Worm (Caenorhabditis elegans): ENCODE results near the gene dhs-16.

The dhs-16 gene

DNA sequence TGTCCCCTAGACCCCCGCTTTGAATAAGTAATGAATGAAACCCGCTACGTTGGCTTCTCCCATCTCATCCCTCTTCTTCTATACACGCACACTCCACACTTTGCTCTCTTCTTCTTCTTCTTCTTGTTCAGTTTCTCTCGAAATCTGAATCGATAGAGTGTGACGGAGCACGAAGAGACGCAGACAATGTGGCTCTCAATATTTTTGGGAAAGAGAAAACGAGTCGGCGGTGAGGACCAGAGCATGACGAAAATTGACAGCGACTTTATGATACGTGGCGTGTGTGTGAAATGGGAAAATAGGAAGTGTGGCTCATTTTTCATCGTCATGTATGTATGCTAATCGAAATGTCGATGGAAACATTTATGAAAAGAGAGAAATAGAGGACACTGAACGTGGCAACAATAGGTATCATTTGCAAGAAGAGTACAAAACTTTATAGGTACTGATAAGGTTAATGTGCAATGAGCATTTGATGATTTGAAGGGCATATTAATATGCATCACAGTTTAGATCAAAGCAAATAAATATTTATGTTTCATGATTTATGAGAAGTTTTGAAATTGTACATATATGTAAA lies 8.0 kb downstream of the dhs-16 start:
- TF ChIP-seq flt-1 (GFP tag; IDR thresholded peaks at IDR 0.05): no peak
- TF ChIP-seq med-1 (GFP tag; optimal IDR thresholded peaks at IDR 0.05; ENCODE audit: insufficient read depth): no peak
- no peak for TF ChIP-seq ztf-29 (GFP tag; IDR thresholded peaks at IDR 0.05)
- peak; percentile 60 for TF ChIP-seq cog-1 (tag; optimal IDR thresholded peaks at IDR 0.05)
- no peak for TF ChIP-seq ref-1 (GFP tag; conservative IDR thresholded peaks at IDR 0.05)
- no peak for TF ChIP-seq T22C8.4 (GFP tag; IDR thresholded peaks at IDR 0.05)

DNA sequence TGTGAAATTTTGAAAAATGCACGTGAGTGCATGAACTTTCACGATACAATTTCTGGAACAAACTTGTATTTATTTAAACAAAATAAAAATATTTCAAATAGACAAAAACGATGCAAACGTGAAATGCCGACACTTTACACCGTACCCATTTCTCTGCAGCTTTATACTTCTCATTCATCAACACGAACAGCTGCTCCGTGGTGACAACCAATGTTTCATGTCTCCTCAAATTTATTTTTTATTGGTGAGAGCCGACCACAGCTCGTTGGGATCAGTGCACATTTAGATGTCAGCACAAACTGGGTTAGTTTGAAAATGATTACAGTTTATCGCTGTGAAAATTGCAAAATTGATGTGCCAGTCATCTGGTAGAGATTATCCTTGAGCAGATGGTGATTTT lies 12.1 kb downstream of the dhs-16 start:
- TF ChIP-seq cog-1 (tag; optimal IDR thresholded peaks at IDR 0.05) (no peak), med-1 (GFP tag; optimal IDR thresholded peaks at IDR 0.05; ENCODE audit: insufficient read depth) (no peak)

DNA sequence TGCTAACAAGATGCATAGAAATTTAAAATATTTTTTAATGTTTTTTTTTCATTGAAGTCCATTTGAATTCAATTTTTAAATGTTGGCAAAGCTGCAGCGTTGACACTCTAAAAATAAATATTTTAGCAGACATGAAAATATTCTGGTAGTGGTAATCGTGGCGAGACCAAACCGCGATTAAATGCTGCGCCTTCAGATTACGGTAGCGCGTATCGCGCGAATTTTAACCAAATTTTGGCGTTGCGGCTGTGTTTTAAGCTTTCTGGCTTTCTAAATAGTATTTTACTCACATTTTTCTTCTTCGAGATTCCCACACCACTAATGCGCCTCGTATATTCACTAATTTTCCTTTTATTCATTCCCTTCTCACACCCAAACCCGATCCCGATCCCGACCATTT lies 12.6 kb downstream of the dhs-16 start, which contains the start of gene cpg-4:
Gene cpg-4 (plus strand): TSS at position 303 of the 400 bp plus-strand sequence.
- TF ChIP-seq tab-1 (GFP tag; IDR thresholded peaks at IDR 0.05) (no peak), cog-1 (tag; optimal IDR thresholded peaks at IDR 0.05) (no peak), ztf-23 (GFP tag; IDR thresholded peaks at IDR 0.05) (no peak), med-1 (GFP tag; optimal IDR thresholded peaks at IDR 0.05; ENCODE audit: insufficient read depth) (no peak), T22C8.4 (GFP tag; IDR thresholded peaks at IDR 0.05) (no peak)

DNA sequence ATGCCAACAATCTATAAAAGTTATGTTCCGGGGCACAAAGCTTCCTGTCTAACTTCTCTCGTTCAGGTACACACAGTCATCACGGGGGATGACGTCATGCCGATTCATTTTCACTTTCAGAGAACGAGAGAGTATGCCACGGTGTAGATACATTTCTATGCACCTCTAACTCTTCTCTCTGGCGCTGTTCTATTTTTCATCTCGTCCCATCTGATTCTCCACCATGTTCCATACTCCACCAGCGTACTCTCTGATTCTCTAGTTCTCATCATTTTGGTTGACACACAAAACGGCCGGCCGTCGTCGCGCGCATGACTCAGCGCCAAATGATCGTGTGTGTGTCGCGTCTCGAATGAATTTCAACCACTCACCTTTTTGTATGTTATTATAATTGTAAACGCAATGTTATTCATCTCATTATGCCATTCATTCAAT lies 16.8 kb downstream of the dhs-16 start:
- TF ChIP-seq cog-1 (tag; optimal IDR thresholded peaks at IDR 0.05) (peak; percentile 88), ztf-23 (GFP tag; IDR thresholded peaks at IDR 0.05) (no peak)

DNA sequence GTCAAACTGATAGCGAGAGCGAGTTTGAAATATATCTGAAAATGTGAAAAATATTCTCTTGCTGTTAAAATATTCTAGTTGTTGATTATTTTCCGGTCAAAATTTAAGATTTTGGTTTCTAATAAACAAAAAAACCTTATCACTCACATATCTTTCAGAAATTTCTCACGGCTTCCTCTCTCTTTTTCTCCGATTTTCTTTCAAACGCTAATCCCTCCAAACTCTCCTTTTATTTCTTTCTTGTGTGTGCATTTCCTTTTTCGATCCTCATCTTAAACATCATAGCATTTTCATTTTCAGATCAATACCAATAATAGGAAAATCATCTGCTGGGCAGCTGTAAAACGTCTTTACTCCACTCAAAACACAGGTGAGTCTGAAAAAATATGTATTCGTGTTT lies 19.8 kb downstream of the dhs-16 start, which contains the start of gene fos-1:
Gene fos-1 (plus strand): TSS at position 301 of the 400 bp plus-strand sequence.
- no peak for TF ChIP-seq ztf-23 (GFP tag; IDR thresholded peaks at IDR 0.05)
- no peak for TF ChIP-seq ref-1 (GFP tag; conservative IDR thresholded peaks at IDR 0.05)
- no peak for TF ChIP-seq ztf-29 (GFP tag; IDR thresholded peaks at IDR 0.05)
- TF ChIP-seq T22C8.4 (GFP tag; IDR thresholded peaks at IDR 0.05): no peak
- no peak for TF ChIP-seq tab-1 (GFP tag; IDR thresholded peaks at IDR 0.05)
- TF ChIP-seq klf-2 (GFP tag; conservative IDR thresholded peaks at IDR 0.05): no peak
- no peak for TF ChIP-seq med-1 (GFP tag; optimal IDR thresholded peaks at IDR 0.05; ENCODE audit: insufficient read depth)
- TF ChIP-seq cog-1 (tag; optimal IDR thresholded peaks at IDR 0.05): no peak
- no peak for TF ChIP-seq flt-1 (GFP tag; IDR thresholded peaks at IDR 0.05)

DNA sequence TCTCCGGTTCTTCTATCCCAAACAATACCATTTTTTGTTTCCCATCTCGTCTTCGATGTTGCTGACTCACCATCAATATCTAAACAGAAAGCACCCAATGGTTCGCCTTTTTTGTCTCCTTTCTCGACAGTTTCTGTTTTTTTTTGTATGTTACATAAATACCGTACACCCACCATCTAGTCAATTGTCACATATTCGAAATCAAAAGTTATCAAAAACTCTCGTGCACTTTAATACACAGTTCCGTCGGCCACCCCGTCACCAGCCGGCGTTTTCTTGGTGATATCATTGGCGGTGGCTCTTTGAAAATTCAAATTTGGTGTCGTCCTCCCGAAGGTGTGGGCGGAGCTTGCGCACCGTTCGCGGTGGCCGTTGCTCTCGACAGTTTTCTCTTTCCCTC lies 24.4 kb downstream of the dhs-16 start:
- TF ChIP-seq klf-2 (GFP tag; conservative IDR thresholded peaks at IDR 0.05) (no peak), flt-1 (GFP tag; IDR thresholded peaks at IDR 0.05) (no peak), ztf-23 (GFP tag; IDR thresholded peaks at IDR 0.05) (no peak), med-1 (GFP tag; optimal IDR thresholded peaks at IDR 0.05; ENCODE audit: insufficient read depth) (no peak), ztf-29 (GFP tag; IDR thresholded peaks at IDR 0.05) (no peak), cog-1 (tag; optimal IDR thresholded peaks at IDR 0.05) (no peak), tab-1 (GFP tag; IDR thresholded peaks at IDR 0.05) (no peak), T22C8.4 (GFP tag; IDR thresholded peaks at IDR 0.05) (no peak)

DNA sequence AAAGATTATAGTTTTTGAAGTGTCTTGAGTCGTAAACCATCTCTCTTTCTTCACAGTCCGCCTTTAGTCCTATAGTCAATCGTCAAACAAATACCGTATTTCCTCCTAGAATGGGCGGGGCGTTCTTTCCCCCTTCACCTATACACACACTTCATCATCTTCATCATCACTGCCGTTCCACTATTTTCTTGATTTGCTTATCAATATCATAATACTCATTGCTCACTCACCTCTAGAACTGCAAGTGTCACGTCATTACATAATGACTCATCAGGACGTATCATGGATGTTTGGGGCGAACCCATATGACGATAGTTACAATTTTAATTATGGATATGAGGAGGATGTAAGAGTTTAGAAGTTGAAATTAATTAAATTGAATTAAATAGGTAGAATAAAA lies 27.1 kb downstream of the dhs-16 start:
- TF ChIP-seq ztf-29 (GFP tag; IDR thresholded peaks at IDR 0.05) (no peak), T22C8.4 (GFP tag; IDR thresholded peaks at IDR 0.05) (no peak), ztf-23 (GFP tag; IDR thresholded peaks at IDR 0.05) (no peak)

DNA sequence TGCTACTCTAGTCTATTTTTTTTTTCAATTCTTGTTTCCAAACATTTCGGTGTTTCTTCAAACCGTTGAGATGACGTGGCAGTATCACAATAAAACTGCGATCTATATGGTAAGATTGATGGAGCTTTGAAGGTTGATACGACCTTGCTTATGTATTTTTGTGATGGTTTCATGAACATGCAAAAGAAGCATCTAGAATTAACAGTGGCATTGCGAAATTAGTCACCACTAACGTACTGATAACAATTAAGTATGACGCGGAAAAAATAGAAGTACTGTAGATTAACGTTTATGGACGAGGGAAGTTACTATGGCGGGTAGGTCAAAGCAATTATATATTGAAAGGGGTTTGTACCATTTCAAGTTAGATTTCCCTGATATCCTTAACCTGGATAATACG lies 28.9 kb downstream of the dhs-16 start:
- TF ChIP-seq cog-1 (tag; optimal IDR thresholded peaks at IDR 0.05): no peak
- TF ChIP-seq klf-2 (GFP tag; conservative IDR thresholded peaks at IDR 0.05): no peak
- TF ChIP-seq flt-1 (GFP tag; IDR thresholded peaks at IDR 0.05): no peak
- TF ChIP-seq ztf-23 (GFP tag; IDR thresholded peaks at IDR 0.05): no peak
- TF ChIP-seq ztf-29 (GFP tag; IDR thresholded peaks at IDR 0.05): no peak
- no peak for TF ChIP-seq ref-1 (GFP tag; conservative IDR thresholded peaks at IDR 0.05)
- no peak for TF ChIP-seq tab-1 (GFP tag; IDR thresholded peaks at IDR 0.05)
- no peak for TF ChIP-seq med-1 (GFP tag; optimal IDR thresholded peaks at IDR 0.05; ENCODE audit: insufficient read depth)
- TF ChIP-seq T22C8.4 (GFP tag; IDR thresholded peaks at IDR 0.05): no peak

DNA sequence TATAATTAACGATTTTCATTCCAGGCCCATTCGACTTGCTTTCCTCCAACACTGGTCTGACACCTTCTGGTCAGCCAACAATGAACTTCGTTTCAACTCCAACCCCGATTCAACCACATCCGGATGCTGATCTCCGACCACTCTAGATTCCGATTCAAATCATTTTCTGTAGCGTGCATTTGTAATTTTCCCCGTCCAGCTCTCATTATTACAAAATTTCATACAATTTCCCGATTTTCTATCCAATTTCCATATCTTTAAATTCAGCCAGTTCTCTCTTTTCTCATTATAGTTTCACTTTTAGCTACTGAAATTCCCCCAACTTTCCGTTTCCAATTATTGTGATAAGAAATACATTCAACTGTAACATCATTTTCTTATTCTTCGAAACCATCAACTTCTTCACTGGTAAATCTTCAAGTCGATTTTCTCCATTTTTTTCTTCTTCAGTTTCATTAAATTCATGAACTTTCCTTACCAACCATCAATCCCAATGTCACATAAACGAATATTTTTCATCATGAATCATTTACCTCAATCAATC lies 32.1 kb downstream of the dhs-16 start:
- TF ChIP-seq ztf-23 (GFP tag; IDR thresholded peaks at IDR 0.05) (no peak), med-1 (GFP tag; optimal IDR thresholded peaks at IDR 0.05; ENCODE audit: insufficient read depth) (no peak), cog-1 (tag; optimal IDR thresholded peaks at IDR 0.05) (no peak), klf-2 (GFP tag; conservative IDR thresholded peaks at IDR 0.05) (no peak), tab-1 (GFP tag; IDR thresholded peaks at IDR 0.05) (no peak), ref-1 (GFP tag; conservative IDR thresholded peaks at IDR 0.05) (no peak), ztf-29 (GFP tag; IDR thresholded peaks at IDR 0.05) (no peak), T22C8.4 (GFP tag; IDR thresholded peaks at IDR 0.05) (no peak), flt-1 (GFP tag; IDR thresholded peaks at IDR 0.05) (no peak)

DNA sequence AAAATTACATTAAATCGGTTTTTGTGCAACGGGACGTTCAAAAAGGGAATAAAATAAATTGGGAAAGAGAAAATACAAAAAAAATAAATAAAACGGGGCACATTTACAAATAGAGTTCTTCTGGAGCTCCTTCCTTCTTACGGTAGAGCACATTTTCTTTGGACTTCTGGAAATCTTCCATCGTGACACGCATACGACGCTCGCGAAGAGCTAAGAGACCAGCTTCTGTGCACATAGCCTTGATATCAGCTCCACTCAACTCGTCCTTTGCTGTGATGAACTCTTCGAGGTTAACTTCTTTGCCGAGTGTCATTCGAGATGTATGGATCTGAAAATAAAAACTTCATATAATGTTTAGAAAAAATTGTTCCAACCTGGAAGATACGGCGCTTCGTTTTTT lies 32.6 kb downstream of the dhs-16 start:
- TF ChIP-seq cog-1 (tag; optimal IDR thresholded peaks at IDR 0.05) (no peak), flt-1 (GFP tag; IDR thresholded peaks at IDR 0.05) (no peak), ref-1 (GFP tag; conservative IDR thresholded peaks at IDR 0.05) (no peak), ztf-29 (GFP tag; IDR thresholded peaks at IDR 0.05) (no peak), med-1 (GFP tag; optimal IDR thresholded peaks at IDR 0.05; ENCODE audit: insufficient read depth) (no peak), tab-1 (GFP tag; IDR thresholded peaks at IDR 0.05) (no peak), T22C8.4 (GFP tag; IDR thresholded peaks at IDR 0.05) (no peak), klf-2 (GFP tag; conservative IDR thresholded peaks at IDR 0.05) (no peak), ztf-23 (GFP tag; IDR thresholded peaks at IDR 0.05) (no peak)
